Fruit fly (Drosophila melanogaster) S2 (cell line): ENCODE measurements around the gene CG13309.

Experiments
- CG8478 ChIP-seq: fragments of >200 bp; optimal IDR thresholded peaks from 2 replicates; lab custom pipeline; 2018
- CTCF ChIP-seq, 2 experiments: fragments of >200 bp; optimal IDR thresholded peaks; 2 replicates each; lab custom pipeline; 2018

- TF ChIP-seq CTCF (optimal IDR thresholded peaks at IDR 0.05; lab: Kevin White, UChicago) (no peak), CG8478 (lab: Kevin White, UChicago) (no peak)
These were observed 24.3 kb downstream of the CG13309 start for dm6 chr3L:8834486-8834885.
